Worm (Caenorhabditis elegans) whole organism, L4/young adult: Measurements from ENCODE around the gene K02C4.5.
A peak's percentile ranks its signal among the peaks of the same experiment; 100 is the strongest.

ENCODE experiments used
- W03F9.2 ChIP-seq: fragments of 150-350 bp; optimal IDR thresholded peaks from 2 replicates; lab custom pipeline; 2014; ENCODE audit warnings: missing biosample characterization, missing genetic modification characterization
- dao-5 ChIP-seq: sonication (generic microtip); optimal IDR thresholded peaks from 2 replicates; lab custom pipeline; 2016; ENCODE audit warnings: missing genotype, missing genetic modification characterization, moderate library complexity, missing compliant biosample characterization
- him-1 ChIP-seq: sonication (generic microtip); optimal IDR thresholded peaks from 2 replicates; lab custom pipeline; 2016; ENCODE audit warnings: missing genotype, missing genetic modification reagents, missing genetic modification characterization, missing compliant biosample characterization

Gene K02C4.5

ce11 chrII:8057911-8058310 lies 20.3 kb upstream of the K02C4.5 start:
- TF ChIP-seq W03F9.2 (tag; lab: Kevin White, UChicago) = no peak
- TF ChIP-seq him-1 (tag; lab: Kevin White, UChicago) = no peak
- TF ChIP-seq dao-5 (tag; lab: Kevin White, UChicago) = no peak

ce11 chrII:8058769-8059168 lies 19.5 kb upstream of the K02C4.5 start, which contains the start of gene T05H10.8:
T05H10.8 (plus strand) TSS chrII:8059069.
- TF ChIP-seq him-1 (tag; lab: Kevin White, UChicago) = no peak
- TF ChIP-seq W03F9.2 (tag; lab: Kevin White, UChicago) = no peak
- TF ChIP-seq dao-5 (tag; lab: Kevin White, UChicago) = no peak

DNA sequence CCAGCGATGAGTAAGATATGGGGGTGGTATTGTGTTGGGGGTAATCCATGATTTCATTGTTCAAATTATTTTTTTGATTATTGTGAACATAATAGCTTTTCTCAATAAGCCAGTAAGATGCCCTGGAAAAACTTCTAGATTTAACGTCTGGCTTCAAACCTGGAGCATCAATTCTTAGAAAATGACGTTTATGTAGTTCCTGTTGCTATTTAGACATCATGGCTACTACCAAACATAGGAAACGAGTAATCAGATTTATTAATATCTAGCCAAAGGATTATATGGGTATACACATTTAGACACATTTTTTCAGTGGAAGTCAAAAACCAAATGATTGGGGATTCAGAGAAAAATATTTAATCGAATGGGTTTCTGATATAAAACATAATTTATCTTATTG lies 18.7 kb upstream of the K02C4.5 start:
- TF ChIP-seq W03F9.2 (tag; lab: Kevin White, UChicago) = no peak

ce11 chrII:8062334-8062791 lies 15.9 kb upstream of the K02C4.5 start, which contains the start of gene ufd-2:
ufd-2 (plus strand) TSS chrII:8062741.
- TF ChIP-seq W03F9.2 (tag; lab: Kevin White, UChicago) (peak; percentile 66), dao-5 (tag; lab: Kevin White, UChicago) (no peak)

- TF ChIP-seq dao-5 (tag; lab: Kevin White, UChicago) (no peak), him-1 (tag; lab: Kevin White, UChicago) (no peak), W03F9.2 (tag; lab: Kevin White, UChicago) (no peak)
Observed at ce11 chrII:8065985-8066384, 12.2 kb upstream of the K02C4.5 start, which contains the start of gene pdha-1. pdha-1 (plus strand) TSS chrII:8066285.

- TF ChIP-seq him-1 (tag; lab: Kevin White, UChicago) = no peak
- no peak for TF ChIP-seq W03F9.2 (tag; lab: Kevin White, UChicago)
- TF ChIP-seq dao-5 (tag; lab: Kevin White, UChicago) = no peak
Observed at ce11 chrII:8071012-8071625, 7.1 kb upstream of the K02C4.5 start.

DNA sequence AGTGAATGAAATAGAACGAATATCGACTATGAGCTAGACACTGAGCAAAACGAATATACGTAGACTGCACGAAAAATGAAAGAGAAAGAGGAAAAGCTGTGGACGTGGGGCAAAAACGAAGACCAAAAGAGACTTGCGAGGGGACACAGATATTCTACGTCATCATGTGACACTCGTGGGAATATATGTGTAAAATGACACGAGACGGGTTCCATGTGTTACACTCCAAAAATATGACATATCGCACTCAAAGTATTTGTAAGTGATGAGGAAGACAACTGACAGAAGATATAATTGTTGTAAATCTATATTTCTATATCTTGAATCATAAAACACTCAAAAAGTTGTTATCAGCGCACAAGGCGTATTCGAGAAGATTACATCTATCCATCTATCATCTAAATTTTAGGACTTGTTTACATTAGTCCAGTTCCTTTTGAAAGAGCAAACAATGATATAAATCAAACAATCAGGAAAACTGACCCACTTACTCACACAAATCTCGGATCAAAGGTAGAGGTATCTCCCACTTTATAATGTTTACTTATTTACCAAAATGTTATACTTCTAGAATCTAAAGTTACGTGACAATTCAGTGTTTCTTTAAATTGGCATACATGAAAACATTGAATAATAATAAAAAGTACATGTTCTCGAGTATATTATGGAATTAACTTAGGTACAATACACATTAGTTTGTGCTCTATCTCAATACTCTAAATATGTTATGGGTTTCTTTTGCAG lies 6.3 kb upstream of the K02C4.5 start:
- TF ChIP-seq W03F9.2 (tag; lab: Kevin White, UChicago) (no peak), him-1 (tag; lab: Kevin White, UChicago) (peak; percentile 31)

DNA sequence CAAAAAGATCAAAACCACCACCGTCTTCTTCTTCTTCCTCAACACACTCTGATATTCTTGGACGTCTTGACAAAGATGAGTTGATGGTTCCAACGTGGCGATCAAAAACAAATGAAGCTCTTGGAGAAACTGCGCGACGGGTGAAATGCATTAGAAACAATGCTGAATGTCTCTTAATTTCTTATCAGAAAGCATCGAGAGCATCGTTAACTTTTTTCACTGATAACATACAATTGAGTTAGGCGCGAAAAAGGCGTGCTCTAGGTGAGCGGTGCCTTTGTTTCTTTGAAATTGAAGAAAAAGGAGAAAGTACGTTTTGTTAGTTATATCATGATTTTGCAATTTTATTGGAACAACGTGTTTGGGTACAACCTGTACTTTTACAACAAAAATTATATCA lies 5.0 kb upstream of the K02C4.5 start, which contains the start of gene gpcp-2:
TSS of gene gpcp-2 (minus strand) at position 153 of the 400 bp plus-strand sequence.
- TF ChIP-seq W03F9.2 (tag; lab: Kevin White, UChicago) = no peak
- TF ChIP-seq him-1 (tag; lab: Kevin White, UChicago) = no peak
- TF ChIP-seq dao-5 (tag; lab: Kevin White, UChicago) = no peak

ce11 chrII:8074058-8074457 lies 4.2 kb upstream of the K02C4.5 start:
- no peak for TF ChIP-seq him-1 (tag; lab: Kevin White, UChicago)
- TF ChIP-seq dao-5 (tag; lab: Kevin White, UChicago) = no peak
- TF ChIP-seq W03F9.2 (tag; lab: Kevin White, UChicago) = no peak

ce11 chrII:8075324-8075810 lies 2.9 kb upstream of the K02C4.5 start, which contains the start of gene K02C4.2:
K02C4.2 (plus strand) TSS chrII:8075760.
- peak; percentile 83 for TF ChIP-seq dao-5 (tag; lab: Kevin White, UChicago)
- TF ChIP-seq W03F9.2 (tag; lab: Kevin White, UChicago) = peak; percentile 46
- peak; percentile 13 for TF ChIP-seq him-1 (tag; lab: Kevin White, UChicago)

DNA sequence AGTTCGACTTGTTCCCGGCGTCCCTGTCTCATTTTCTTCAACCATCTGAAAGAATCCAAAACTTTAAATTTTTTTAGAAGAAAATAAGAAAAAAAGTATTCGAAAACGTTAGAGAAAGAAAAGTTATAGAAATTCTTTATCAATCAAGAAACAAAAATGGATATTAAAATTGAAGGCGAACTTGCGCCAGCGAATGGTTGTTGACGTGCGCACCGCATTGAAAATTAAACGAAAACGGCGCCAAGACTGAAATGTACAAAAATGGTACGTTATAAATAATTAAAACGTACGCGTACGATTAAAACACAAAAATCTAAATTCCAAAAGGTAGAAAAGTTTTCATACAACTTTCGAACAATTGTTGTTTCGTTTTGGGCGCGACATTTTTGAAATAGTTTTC lies 8.6 kb downstream of the K02C4.5 start, which contains the start of gene K02C4.3:
TSS of gene K02C4.3 (minus strand) at position 51 of the 400 bp plus-strand sequence.
- TF ChIP-seq W03F9.2 (tag; lab: Kevin White, UChicago) (peak; percentile 72), him-1 (tag; lab: Kevin White, UChicago) (no peak)

DNA sequence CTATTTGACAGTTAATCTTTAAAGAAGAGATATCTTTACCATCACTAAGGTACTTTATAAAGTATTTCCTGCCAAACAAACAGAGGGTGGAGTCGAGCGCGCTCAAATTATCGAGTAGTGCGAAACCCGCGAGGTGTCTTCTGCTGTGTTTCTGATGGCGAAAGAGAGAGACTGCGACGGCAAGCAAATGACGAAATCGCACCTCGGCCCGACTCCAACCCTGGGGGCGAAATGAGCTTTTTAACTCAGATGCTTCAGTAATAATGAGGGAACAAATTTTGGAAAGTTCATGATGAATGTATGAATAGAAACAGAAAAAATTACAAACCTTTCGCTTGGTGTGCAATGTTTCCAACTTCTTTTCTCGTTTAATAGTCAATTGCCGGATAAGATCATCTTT lies 13.3 kb downstream of the K02C4.5 start:
- no peak for TF ChIP-seq dao-5 (tag; lab: Kevin White, UChicago)
- peak; percentile 41 for TF ChIP-seq W03F9.2 (tag; lab: Kevin White, UChicago)

DNA sequence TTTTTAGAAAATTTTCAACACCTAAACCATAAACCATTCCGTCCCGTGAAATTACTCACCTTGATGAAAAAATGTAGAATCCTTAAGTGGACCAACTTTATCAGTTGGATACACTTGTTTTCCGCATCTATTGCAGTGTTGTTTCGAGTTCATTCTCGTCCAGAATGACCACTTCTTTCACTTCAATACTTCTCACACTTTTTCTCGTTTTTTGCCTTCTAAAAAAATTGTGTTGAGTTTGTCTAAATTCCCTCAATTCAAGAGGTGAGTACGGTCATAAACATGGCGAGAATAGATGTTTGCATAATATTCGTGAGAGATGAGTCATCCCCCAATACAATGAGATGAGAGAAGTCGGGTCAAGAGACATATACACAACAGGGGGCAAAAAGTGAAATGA lies 14.3 kb downstream of the K02C4.5 start, which contains the start of gene ltd-1:
TSS of gene ltd-1 (minus strand) at position 218 of the 400 bp plus-strand sequence.
- TF ChIP-seq him-1 (tag; lab: Kevin White, UChicago) = no peak
- TF ChIP-seq dao-5 (tag; lab: Kevin White, UChicago) = no peak
- no peak for TF ChIP-seq W03F9.2 (tag; lab: Kevin White, UChicago)
